Worm (Caenorhabditis elegans) whole organism, L1 larva: ENCODE measurements around the gene srg-69.

Experiments
- C04F5.9 ChIP-seq: sonication (generic microtip); optimal IDR thresholded peaks from 2 replicates; lab custom pipeline; 2016; ENCODE audit warnings: missing genetic modification characterization, missing compliant biosample characterization
- C16A3.4 ChIP-seq: fragments of 150-350 bp; optimal IDR thresholded peaks from 2 replicates; lab custom pipeline; 2014; ENCODE audit warnings: missing biosample characterization, missing genetic modification characterization
- C34B4.2 ChIP-seq: sonication (generic microtip); optimal IDR thresholded peaks from 2 replicates; lab custom pipeline; 2017; ENCODE audit warnings: mild to moderate bottlenecking, missing genetic modification characterization, missing compliant biosample characterization
- F16B12.6 ChIP-seq: fragments of 150-350 bp; optimal IDR thresholded peaks from 2 replicates; lab custom pipeline; 2014; ENCODE audit warnings: missing biosample characterization, missing genetic modification characterization
- Y116A8C.19 ChIP-seq: sonication (generic microtip); optimal IDR thresholded peaks from 2 replicates; lab custom pipeline; 2016; ENCODE audit warnings: missing compliant biosample characterization, missing genetic modification characterization, borderline replicate concordance
- aha-1 ChIP-seq: fragments of 150-350 bp; optimal IDR thresholded peaks from 2 replicates; lab custom pipeline; 2014; ENCODE audit warnings: missing biosample characterization, missing genetic modification characterization
- aly-2 ChIP-seq: fragments of 150-350 bp; optimal IDR thresholded peaks from 2 replicates; lab custom pipeline; 2014; ENCODE audit warnings: missing biosample characterization, missing genetic modification characterization
- blmp-1 ChIP-seq: fragments of 150-350 bp; optimal IDR thresholded peaks from 2 replicates; lab custom pipeline; 2014; ENCODE audit warnings: missing biosample characterization, missing genetic modification characterization
- ceh-63 ChIP-seq: fragments of 200-800 bp; sonication (Bioruptor generic); optimal IDR thresholded peaks from 2 replicates; lab custom pipeline; 2018; ENCODE audit warnings: mild to moderate bottlenecking, missing genetic modification characterization, missing compliant biosample characterization
- ceh-82 ChIP-seq, 3 experiments: fragments of 150-350 bp in 1 of 3; sonication (generic microtip) in 2 of 3; optimal IDR thresholded peaks; 2 replicates each; lab custom pipeline; 2014 to 2017; ENCODE audit warnings: missing biosample characterization in 3 of 3, missing genetic modification characterization in 3 of 3
- ceh-88 ChIP-seq: fragments of 200-800 bp; sonication (Bioruptor generic); IDR thresholded peaks from 2 replicates; pipeline ENCODE4 v1.3.6; 2022; ENCODE audit warnings: missing genetic modification characterization, missing compliant biosample characterization
- ceh-90 ChIP-seq: sonication (generic microtip); optimal IDR thresholded peaks from 2 replicates; lab custom pipeline; 2016; ENCODE audit warnings: missing genetic modification characterization, missing compliant biosample characterization
- dpl-1 ChIP-seq, 3 experiments: fragments of 150-350 bp in 2 of 3; sonication (generic microtip) in 1 of 3; optimal IDR thresholded peaks; 2 replicates each; lab custom pipeline; 2014 to 2017; ENCODE audit warnings: missing biosample characterization in 3 of 3, missing genetic modification characterization in 3 of 3, missing genetic modification reagents in 3 of 3
- dsc-1 ChIP-seq: sonication (generic microtip); optimal IDR thresholded peaks from 2 replicates; lab custom pipeline; 2016; ENCODE audit warnings: mild to moderate bottlenecking, missing genetic modification characterization, missing compliant biosample characterization
- efl-1 ChIP-seq, 4 experiments: fragments of 150-350 bp; optimal IDR thresholded peaks in 3 of 4; peaks in 1 of 4; 1 replicate in 1 of 4; 2 replicates in 3 of 4; lab custom pipeline; 2014; ENCODE audit warnings: missing biosample characterization in 2 of 4, missing genetic modification characterization in 2 of 4, missing genetic modification reagents in 2 of 4
- egl-13 ChIP-seq: sonication (generic microtip); optimal IDR thresholded peaks from 2 replicates; lab custom pipeline; 2016; ENCODE audit warnings: missing genotype, missing genetic modification reagents, missing genetic modification characterization, missing compliant biosample characterization
- egl-27 ChIP-seq, 2 experiments: fragments of 150-350 bp in 1 of 2; sonication (generic microtip); optimal IDR thresholded peaks; 3 replicates each; lab custom pipeline; 2017 to 2018; ENCODE audit warnings: missing biosample characterization in 2 of 2, missing genetic modification characterization in 2 of 2, missing genetic modification reagents in 2 of 2
- elt-3 ChIP-seq, 6 experiments: fragments of 150-350 bp in 1 of 6; sonication (generic microtip); optimal IDR thresholded peaks; 2 replicates each; lab custom pipeline; 2017 to 2018; ENCODE audit warnings: missing biosample characterization in 6 of 6, missing genetic modification characterization in 6 of 6, inconsistent platforms in 1 of 6
- ets-5 ChIP-seq: fragments of 200-800 bp; sonication (Bioruptor generic); IDR thresholded peaks from 2 replicates; pipeline ENCODE4 v1.3.6; 2022; ENCODE audit warnings: missing genetic modification characterization, missing compliant biosample characterization
- fkh-10 ChIP-seq: sonication (generic microtip); optimal IDR thresholded peaks from 2 replicates; lab custom pipeline; 2017; ENCODE audit warnings: missing biosample characterization, missing genetic modification reagents, missing genetic modification characterization
- fkh-4 ChIP-seq: sonication (generic microtip); optimal IDR thresholded peaks from 2 replicates; lab custom pipeline; 2016; ENCODE audit warnings: missing compliant biosample characterization, missing genetic modification characterization, borderline replicate concordance
- fkh-8 ChIP-seq: sonication (generic microtip); optimal IDR thresholded peaks from 2 replicates; lab custom pipeline; 2016; ENCODE audit warnings: mild to moderate bottlenecking, missing genetic modification characterization, missing compliant biosample characterization
- fos-1 ChIP-seq: fragments of 150-350 bp; optimal IDR thresholded peaks from 2 replicates; lab custom pipeline; 2014; ENCODE audit warnings: missing biosample characterization, missing genetic modification characterization
- hpl-2 ChIP-seq: fragments of 150-350 bp; optimal IDR thresholded peaks from 2 replicates; lab custom pipeline; 2014; ENCODE audit warnings: missing biosample characterization, missing genetic modification reagents, missing genetic modification characterization
- isw-1 ChIP-seq: fragments of 200-800 bp; sonication (Bioruptor generic); IDR thresholded peaks from 2 replicates; pipeline ENCODE4 v1.3.6; 2022; ENCODE audit warnings: missing genetic modification characterization, missing compliant biosample characterization
- lin-13 ChIP-seq: fragments of 150-350 bp; optimal IDR thresholded peaks from 2 replicates; lab custom pipeline; 2014; ENCODE audit warnings: missing biosample characterization, missing genetic modification reagents, missing genetic modification characterization
- lin-14 ChIP-seq: fragments of 200-800 bp; sonication (Bioruptor generic); optimal IDR thresholded peaks from 2 replicates; lab custom pipeline; 2018; ENCODE audit warnings: mild to moderate bottlenecking, missing genetic modification characterization, moderate library complexity, missing compliant biosample characterization
- lin-15B ChIP-seq: fragments of 150-350 bp; sonication (generic microtip); optimal IDR thresholded peaks from 3 replicates; lab custom pipeline; 2014; ENCODE audit warnings: missing biosample characterization, missing genetic modification characterization
- lin-35 ChIP-seq, 2 experiments: fragments of 150-350 bp; optimal IDR thresholded peaks; 2 replicates each; lab custom pipeline; 2014; ENCODE audit warnings: missing biosample characterization in 2 of 2, missing genetic modification characterization in 2 of 2, missing genetic modification reagents in 2 of 2
- lin-39 ChIP-seq: fragments of 150-350 bp; optimal IDR thresholded peaks from 2 replicates; lab custom pipeline; 2014; ENCODE audit warnings: missing biosample characterization, missing genetic modification reagents, missing genetic modification characterization
- lsy-2 ChIP-seq, 2 experiments: fragments of 150-350 bp; optimal IDR thresholded peaks; 2 replicates each; lab custom pipeline; 2014; ENCODE audit warnings: missing biosample characterization in 2 of 2, missing genetic modification characterization in 2 of 2
- mdl-1 ChIP-seq, 2 experiments: fragments of 150-350 bp; optimal IDR thresholded peaks; 2 replicates each; lab custom pipeline; 2014 to 2017; ENCODE audit warnings: missing biosample characterization in 2 of 2, missing genetic modification characterization in 2 of 2, inconsistent platforms in 1 of 2
- mef-2 ChIP-seq: fragments of 150-350 bp; optimal IDR thresholded peaks from 2 replicates; lab custom pipeline; 2014; ENCODE audit warnings: missing biosample characterization, missing genetic modification characterization
- nhr-11 ChIP-seq: fragments of 150-350 bp; optimal IDR thresholded peaks from 2 replicates; lab custom pipeline; 2014; ENCODE audit warnings: missing biosample characterization, missing genetic modification characterization
- nhr-12 ChIP-seq: sonication (generic microtip); optimal IDR thresholded peaks from 2 replicates; lab custom pipeline; 2017; ENCODE audit warnings: missing biosample characterization, missing genetic modification characterization
- nhr-237 ChIP-seq: fragments of 150-350 bp; optimal IDR thresholded peaks from 2 replicates; lab custom pipeline; 2014; ENCODE audit warnings: missing biosample characterization, missing genetic modification characterization
- nhr-28 ChIP-seq: fragments of 150-350 bp; optimal IDR thresholded peaks from 2 replicates; lab custom pipeline; 2014; ENCODE audit warnings: missing biosample characterization, missing genetic modification characterization
- nhr-47 ChIP-seq: sonication (generic microtip); optimal IDR thresholded peaks from 2 replicates; lab custom pipeline; 2016; ENCODE audit warnings: mild to moderate bottlenecking, missing genetic modification characterization, moderate library complexity, missing compliant biosample characterization
- nhr-71 ChIP-seq: sonication (generic microtip); optimal IDR thresholded peaks from 2 replicates; lab custom pipeline; 2016; ENCODE audit warnings: mild to moderate bottlenecking, missing genetic modification characterization, moderate library complexity, missing compliant biosample characterization
- nhr-76 ChIP-seq: sonication (generic microtip); optimal IDR thresholded peaks from 2 replicates; lab custom pipeline; 2017; ENCODE audit warnings: missing biosample characterization, missing genetic modification characterization
- nhr-84 ChIP-seq: sonication (generic microtip); optimal IDR thresholded peaks from 2 replicates; lab custom pipeline; 2017; ENCODE audit warnings: missing biosample characterization, missing genetic modification characterization
- nhr-85 ChIP-seq: sonication (generic microtip); peaks from one replicate; lab custom pipeline; 2016; ENCODE audit warnings: missing genetic modification characterization, inconsistent platforms, missing compliant biosample characterization
- pqm-1 ChIP-seq: sonication (generic microtip); optimal IDR thresholded peaks from 3 replicates; lab custom pipeline; 2017; ENCODE audit warnings: missing biosample characterization, missing genetic modification characterization
- skn-1 ChIP-seq: fragments of 150-350 bp; optimal IDR thresholded peaks from 2 replicates; lab custom pipeline; 2014; ENCODE audit warnings: missing biosample characterization, missing genetic modification characterization
- snu-23 ChIP-seq: sonication (generic microtip); optimal IDR thresholded peaks from 2 replicates; lab custom pipeline; 2016; ENCODE audit warnings: missing genetic modification characterization, missing compliant biosample characterization
- sox-4 ChIP-seq: sonication (generic microtip); optimal IDR thresholded peaks from 2 replicates; lab custom pipeline; 2016; ENCODE audit warnings: missing genetic modification characterization, missing compliant biosample characterization
- sptf-1 ChIP-seq: fragments of 150-350 bp; optimal IDR thresholded peaks from 2 replicates; lab custom pipeline; 2014; ENCODE audit warnings: missing biosample characterization, missing genetic modification characterization
- tlp-1 ChIP-seq: fragments of 150-350 bp; optimal IDR thresholded peaks from 2 replicates; lab custom pipeline; 2014; ENCODE audit warnings: missing biosample characterization, missing genetic modification characterization
- unc-130 ChIP-seq: fragments of 150-350 bp; optimal IDR thresholded peaks from 2 replicates; lab custom pipeline; 2017; ENCODE audit warnings: missing biosample characterization, missing genetic modification characterization, inconsistent platforms
- unc-62 ChIP-seq: fragments of 150-350 bp; optimal IDR thresholded peaks from 2 replicates; lab custom pipeline; 2014; ENCODE audit warnings: missing biosample characterization, missing genetic modification reagents, missing genetic modification characterization
- unc-98 ChIP-seq: fragments of 200-800 bp; sonication (Bioruptor generic); IDR thresholded peaks from 2 replicates; pipeline ENCODE4 v1.3.6; 2022; ENCODE audit warnings: missing genetic modification characterization, missing compliant biosample characterization
- vab-15 ChIP-seq: sonication (generic microtip); optimal IDR thresholded peaks from 2 replicates; lab custom pipeline; 2017; ENCODE audit warnings: missing genotype, mild to moderate bottlenecking, missing genetic modification characterization, missing compliant biosample characterization
- zip-4 ChIP-seq: fragments of 200-800 bp; sonication (Bioruptor generic); optimal IDR thresholded peaks from 2 replicates; lab custom pipeline; 2018; ENCODE audit warnings: mild to moderate bottlenecking, missing genetic modification characterization, moderate library complexity, missing compliant biosample characterization
- ztf-4 ChIP-seq: fragments of 150-350 bp; optimal IDR thresholded peaks from 2 replicates; lab custom pipeline; 2014; ENCODE audit warnings: missing biosample characterization, missing genetic modification characterization

srg-69 gene

ce11 chrII:5399201-5399600, 43.7 kb downstream of the srg-69 start, which contains the start of gene mog-5 (continued):
- no peak for TF ChIP-seq lin-39
- no peak for TF ChIP-seq ets-5
- TF ChIP-seq zip-4 (GFP tag; lab: Kevin White, UChicago), result no peak
- TF ChIP-seq sptf-1 (tag; lab: Kevin White, UChicago), result no peak
- no peak for TF ChIP-seq egl-27 (tag; optimal IDR thresholded peaks at IDR 0.05; lab: Kevin White, UChicago)
- no peak for TF ChIP-seq unc-98 (GFP tag; lab: Robert Waterston, UW)
- no peak for TF ChIP-seq mef-2 (tag; lab: Kevin White, UChicago)
- TF ChIP-seq tlp-1 (tag; lab: Kevin White, UChicago), result no peak
- peak; percentile 11 for TF ChIP-seq skn-1 (tag; lab: Kevin White, UChicago)
- TF ChIP-seq hpl-2 (GFP tag; lab: Kevin White, UChicago), result no peak
- TF ChIP-seq C04F5.9 (tag; lab: Kevin White, UChicago), result no peak
- no peak for TF ChIP-seq egl-13
- TF ChIP-seq nhr-47 (tag; lab: Kevin White, UChicago), result peak; percentile 4
- TF ChIP-seq ceh-63 (GFP tag; lab: Kevin White, UChicago), result no peak
- no peak for TF ChIP-seq aha-1
- no peak for TF ChIP-seq unc-130 (tag; lab: Kevin White, UChicago)
- no peak for TF ChIP-seq fos-1
- no peak for TF ChIP-seq aly-2 (tag; lab: Kevin White, UChicago)
- no peak for TF ChIP-seq nhr-12 (tag; lab: Kevin White, UChicago)
- peak in 1 of 2 experiments; percentile 1 for TF ChIP-seq mdl-1 (tag; optimal IDR thresholded peaks at IDR 0.05; lab: Kevin White, UChicago)
- TF ChIP-seq ztf-4 (tag; lab: Kevin White, UChicago), result no peak
- TF ChIP-seq lin-13 (GFP tag; lab: Kevin White, UChicago), result no peak
- no peak for TF ChIP-seq sox-4 (tag; lab: Kevin White, UChicago)
- peak; percentile 35 for TF ChIP-seq nhr-71 (tag; lab: Kevin White, UChicago)
- no peak for TF ChIP-seq lin-14 (GFP tag; lab: Kevin White, UChicago)
- peak; percentile 46 to 47 for TF ChIP-seq lsy-2 (tag; optimal IDR thresholded peaks at IDR 0.05; lab: Kevin White, UChicago)
- no peak for TF ChIP-seq nhr-28
- no peak for TF ChIP-seq isw-1 (GFP tag; lab: Robert Waterston, UW)
- TF ChIP-seq Y116A8C.19 (tag; lab: Kevin White, UChicago), result no peak
- peak; percentile 35 for TF ChIP-seq dsc-1
- TF ChIP-seq dpl-1 (GFP tag; optimal IDR thresholded peaks at IDR 0.05; lab: Kevin White, UChicago), result peak; percentile 8 to 41 (median 20)
- TF ChIP-seq vab-15 (tag; lab: Kevin White, UChicago), result no peak
- TF ChIP-seq ceh-82 (tag; optimal IDR thresholded peaks at IDR 0.05; lab: Kevin White, UChicago), result peak in 2 of 3 experiments; percentile 10 to 23
- TF ChIP-seq fkh-4, result no peak
- TF ChIP-seq nhr-11 (tag; lab: Kevin White, UChicago), result no peak
- TF ChIP-seq ceh-90 (tag; lab: Kevin White, UChicago), result no peak
- TF ChIP-seq C34B4.2, result no peak
- no peak for TF ChIP-seq unc-62 (GFP tag; lab: Kevin White, UChicago)
- peak; percentile 14 to 41 for TF ChIP-seq efl-1 (optimal IDR thresholded peaks at IDR 0.05; lab: Kevin White, UChicago)
- TF ChIP-seq efl-1 (GFP tag; optimal IDR thresholded peaks at IDR 0.05 in 1 of 2; lab: Kevin White, UChicago), result peak; percentile 36 to 93
- no peak for TF ChIP-seq fkh-8 (tag; lab: Kevin White, UChicago)
- no peak for TF ChIP-seq pqm-1 (tag; lab: Kevin White, UChicago)
- peak in 1 of 6 experiments; percentile 51 for TF ChIP-seq elt-3 (tag; optimal IDR thresholded peaks at IDR 0.05; lab: Kevin White, UChicago)
- TF ChIP-seq snu-23, result peak; percentile 32
- no peak for TF ChIP-seq F16B12.6 (tag; lab: Kevin White, UChicago)
- TF ChIP-seq nhr-85 (tag; lab: Kevin White, UChicago), result no peak
- TF ChIP-seq blmp-1 (tag; lab: Kevin White, UChicago), result peak; percentile 24
- peak; percentile 35 for TF ChIP-seq C16A3.4 (tag; lab: Kevin White, UChicago)
- TF ChIP-seq lin-15B (tag; lab: Kevin White, UChicago), result no peak
- no peak for TF ChIP-seq nhr-84 (tag; lab: Kevin White, UChicago)
- no peak for TF ChIP-seq nhr-237
- peak in 1 of 2 experiments; percentile 33 for TF ChIP-seq lin-35 (GFP tag; optimal IDR thresholded peaks at IDR 0.05; lab: Kevin White, UChicago)
- no peak for TF ChIP-seq ceh-88 (GFP tag; lab: Robert Waterston, UW)
- no peak for TF ChIP-seq nhr-76
- TF ChIP-seq fkh-10, result no peak
